Worm (Caenorhabditis elegans) whole organism, L4 larva: ENCODE measurements around the gene K07H8.5.

Experiments
- aly-2 ChIP-seq: sonication (generic microtip); optimal IDR thresholded peaks from 2 replicates; lab custom pipeline; 2018; ENCODE audit warnings: missing biosample characterization, missing genetic modification characterization
- nhr-102 ChIP-seq: sonication (generic microtip); optimal IDR thresholded peaks from 2 replicates; lab custom pipeline; 2016; ENCODE audit warnings: mild to moderate bottlenecking, missing genetic modification characterization, moderate library complexity, missing compliant biosample characterization
- nhr-237 ChIP-seq: sonication (generic microtip); optimal IDR thresholded peaks from 2 replicates; lab custom pipeline; 2017; ENCODE audit warnings: missing biosample characterization, missing genetic modification characterization
- nhr-48 ChIP-seq: sonication (generic microtip); optimal IDR thresholded peaks from 2 replicates; lab custom pipeline; 2016; ENCODE audit warnings: mild to moderate bottlenecking, missing genetic modification characterization, missing compliant biosample characterization
- nhr-6 ChIP-seq: fragments of 150-350 bp; optimal IDR thresholded peaks from 2 replicates; lab custom pipeline; 2014; ENCODE audit warnings: missing biosample characterization, missing genetic modification characterization
- skn-1 ChIP-seq: fragments of 150-350 bp; optimal IDR thresholded peaks from 2 replicates; lab custom pipeline; 2014; ENCODE audit warnings: missing biosample characterization, missing genetic modification characterization
- unc-39 ChIP-seq: sonication (generic microtip); optimal IDR thresholded peaks from 2 replicates; lab custom pipeline; 2017; ENCODE audit warnings: missing biosample characterization, missing genetic modification characterization

- TF ChIP-seq nhr-237: no peak
- TF ChIP-seq nhr-48 (tag; lab: Kevin White, UChicago): no peak
- TF ChIP-seq skn-1: no peak
- TF ChIP-seq aly-2: no peak
- TF ChIP-seq unc-39 (tag; lab: Kevin White, UChicago): no peak
- no peak for TF ChIP-seq nhr-6 (tag; lab: Kevin White, UChicago)
- TF ChIP-seq nhr-102 (tag; lab: Kevin White, UChicago): no peak
Measured at ce11 chrIV:8255221-8255620, 12.9 kb upstream of the K07H8.5 start.
